Fruit fly (Drosophila melanogaster): ENCODE measurements around the gene Dcr-1.

Dcr-1 gene

DNA sequence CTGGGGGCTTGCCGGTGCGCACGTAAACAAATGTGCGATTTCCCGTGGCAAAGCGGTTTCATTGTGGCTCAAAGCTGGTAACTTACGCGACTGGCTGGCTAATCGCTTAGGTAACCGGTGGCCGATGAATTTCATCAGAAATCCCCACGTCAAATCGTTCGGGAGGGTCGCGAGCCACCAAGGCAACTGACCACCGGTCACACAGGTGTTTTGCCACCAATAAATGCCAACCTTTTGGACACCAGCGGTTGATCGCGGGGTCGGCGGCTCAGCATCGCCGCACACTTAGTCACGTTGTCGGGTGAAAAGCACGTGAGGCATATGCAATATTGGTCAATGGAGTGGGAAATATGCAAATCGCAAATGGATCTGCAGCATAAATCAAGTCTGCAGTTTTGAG is 35.6 kb upstream of the Dcr-1 start:
- TF ChIP-seq CG12299 (tag; optimal IDR thresholded peaks at IDR 0.05) = no peak
- no peak for TF ChIP-seq da (GFP tag; optimal IDR thresholded peaks at IDR 0.05)
- no peak for TF ChIP-seq CG11696 (GFP tag; IDR thresholded peaks at IDR 0.05)
- no peak for TF ChIP-seq jigr1 (GFP tag; IDR thresholded peaks at IDR 0.05)
- TF ChIP-seq CG17359 (tag; optimal IDR thresholded peaks at IDR 0.05) = no peak
- TF ChIP-seq CG7928 (GFP tag; optimal IDR thresholded peaks at IDR 0.05) = no peak
- no peak for TF ChIP-seq ewg (GFP tag; optimal IDR thresholded peaks at IDR 0.05)
- no peak for TF ChIP-seq Bdp1 (GFP tag; optimal IDR thresholded peaks at IDR 0.05)
- TF ChIP-seq psq (GFP tag; optimal IDR thresholded peaks at IDR 0.05) = no peak
- TF ChIP-seq ERR (GFP tag; optimal IDR thresholded peaks at IDR 0.05) = no peak
- TF ChIP-seq Ptx1 (GFP tag; IDR thresholded peaks at IDR 0.05) = no peak
- TF ChIP-seq Fer3 (tag; optimal IDR thresholded peaks at IDR 0.05) = no peak
- no peak for TF ChIP-seq ap (GFP tag; IDR thresholded peaks at IDR 0.05)
- no peak for TF ChIP-seq amos (GFP tag; IDR thresholded peaks at IDR 0.05; ENCODE audit: partially characterized antibody)
- TF ChIP-seq CG17328 (GFP tag; IDR thresholded peaks at IDR 0.05) = no peak
- no peak for TF ChIP-seq usp (GFP tag; optimal IDR thresholded peaks at IDR 0.05)
- peak; percentile 70 for TF ChIP-seq CG12769 (tag; optimal IDR thresholded peaks at IDR 0.05)
- TF ChIP-seq CG3726 (GFP tag; IDR thresholded peaks at IDR 0.05) = no peak
- TF ChIP-seq Mes4 (GFP tag; optimal IDR thresholded peaks at IDR 0.05) = no peak
- TF ChIP-seq CG13296 (GFP tag; optimal IDR thresholded peaks at IDR 0.05) = no peak
- TF ChIP-seq sd (tag; optimal IDR thresholded peaks at IDR 0.05) = peak; percentile 72
- TF ChIP-seq vvl (GFP tag; IDR thresholded peaks at IDR 0.05) = peak; percentile 63; the same call in 1 of the 2 replicates
- peak in 1 of 2 experiments; percentile 50 for TF ChIP-seq Pdp1 (GFP tag; optimal IDR thresholded peaks at IDR 0.05)
- peak; percentile 82 for TF ChIP-seq cwo (GFP tag; optimal IDR thresholded peaks at IDR 0.05)
- no peak for TF ChIP-seq ind (GFP tag; optimal IDR thresholded peaks at IDR 0.05)
- no peak for TF ChIP-seq jing (GFP tag; optimal IDR thresholded peaks at IDR 0.05)
- TF ChIP-seq unpg (GFP tag; optimal IDR thresholded peaks at IDR 0.05) = no peak
- TF ChIP-seq CG7271 (tag; optimal IDR thresholded peaks at IDR 0.05) = no peak
- no peak for TF ChIP-seq CG34422 (GFP tag; IDR thresholded peaks at IDR 0.05)
- no peak for TF ChIP-seq CG9817 (tag; optimal IDR thresholded peaks at IDR 0.05)
- TF ChIP-seq btn (GFP tag; optimal IDR thresholded peaks at IDR 0.05) = no peak
- no peak for TF ChIP-seq CG30403 (GFP tag; optimal IDR thresholded peaks at IDR 0.05)
- TF ChIP-seq sqz (GFP tag; optimal IDR thresholded peaks at IDR 0.05) = no peak
- peak; percentile 88 for TF ChIP-seq chinmo (GFP tag; IDR thresholded peaks at IDR 0.05; ENCODE audit: partially characterized antibody)
- no peak for TF ChIP-seq CG2712 (tag; optimal IDR thresholded peaks at IDR 0.05)
- TF ChIP-seq Taf1 (GFP tag; IDR thresholded peaks at IDR 0.05) = no peak
- TF ChIP-seq nerfin-2 (GFP tag; IDR thresholded peaks at IDR 0.05; ENCODE audit: partially characterized antibody) = 0 out of 2 replicates have a peak, but pooled peaks have one; percentile 35
- no peak for TF ChIP-seq Eip74EF (GFP tag; optimal IDR thresholded peaks at IDR 0.05)
- TF ChIP-seq hth (optimal IDR thresholded peaks at IDR 0.05) = no peak
- TF ChIP-seq lbe (GFP tag; optimal IDR thresholded peaks at IDR 0.05) = no peak
- no peak for TF ChIP-seq CG11695 (GFP tag; IDR thresholded peaks at IDR 0.05)
- no peak for TF ChIP-seq pfk (GFP tag; optimal IDR thresholded peaks at IDR 0.05)
- no peak for TF ChIP-seq CG8765 (GFP tag; IDR thresholded peaks at IDR 0.05)
- TF ChIP-seq Dp (GFP tag; optimal IDR thresholded peaks at IDR 0.05) = no peak
- no peak for TF ChIP-seq ci (GFP tag; IDR thresholded peaks at IDR 0.05)
- TF ChIP-seq fd3F (GFP tag; optimal IDR thresholded peaks at IDR 0.05) = no peak
- TF ChIP-seq CG9932 (GFP tag; IDR thresholded peaks at IDR 0.05) = no peak
- no peak for TF ChIP-seq Ets97D (GFP tag; optimal IDR thresholded peaks at IDR 0.05)
- TF ChIP-seq mld (GFP tag; IDR thresholded peaks at IDR 0.05; ENCODE audit: partially characterized antibody) = 0 out of 3 replicates have a peak, but pooled peaks have one; percentile 25
- TF ChIP-seq slbo (GFP tag; IDR thresholded peaks at IDR 0.05) = no peak
- TF ChIP-seq CG4707 (GFP tag; optimal IDR thresholded peaks at IDR 0.05) = no peak
